Fruit fly (Drosophila melanogaster): ENCODE results near the gene Cds.

dm6 chr3L:8127712-8128210 is at the start of gene Cds, which contains the start of gene Uba2:
- no peak for TF ChIP-seq psq (optimal IDR thresholded peaks at IDR 0.05)
- no peak for TF ChIP-seq CG8478 (optimal IDR thresholded peaks at IDR 0.05)
- TF ChIP-seq EcR (GFP tag; optimal IDR thresholded peaks at IDR 0.05): no peak
